Worm (Caenorhabditis elegans) whole organism, early embryonic: Measurements from ENCODE around the gene nac-3.

Experiments
- B0310.2 ChIP-seq: sonication (generic microtip); optimal IDR thresholded peaks from 2 replicates; lab custom pipeline; 2016; ENCODE audit warnings: mild to moderate bottlenecking, missing genetic modification characterization, missing compliant biosample characterization
- F13C5.2 ChIP-seq: sonication (generic microtip); optimal IDR thresholded peaks from 2 replicates; lab custom pipeline; 2017; ENCODE audit warnings: mild to moderate bottlenecking, missing genetic modification characterization, inconsistent platforms, missing compliant biosample characterization
- aly-1 ChIP-seq: sonication (generic microtip); optimal IDR thresholded peaks from 2 replicates; lab custom pipeline; 2016; ENCODE audit warnings: missing genetic modification characterization, missing compliant biosample characterization
- ama-1 ChIP-seq: fragments of 150-350 bp; optimal IDR thresholded peaks from 2 replicates; lab custom pipeline; 2014
- ceh-13 ChIP-seq: fragments of 200-800 bp; sonication (Bioruptor generic); optimal IDR thresholded peaks from 2 replicates; lab custom pipeline; 2018; ENCODE audit warnings: mild to moderate bottlenecking, missing genetic modification characterization, missing compliant biosample characterization
- ceh-36 ChIP-seq: sonication (generic microtip); optimal IDR thresholded peaks from 2 replicates; lab custom pipeline; 2016; ENCODE audit warnings: missing genetic modification characterization, inconsistent platforms, missing compliant biosample characterization
- ets-7 ChIP-seq: sonication (generic microtip); optimal IDR thresholded peaks from 2 replicates; lab custom pipeline; 2016; ENCODE audit warnings: missing genotype, missing genetic modification characterization, missing compliant biosample characterization
- flt-1 ChIP-seq: fragments of 200-800 bp; sonication (Bioruptor generic); IDR thresholded peaks from 2 replicates; pipeline ENCODE4 v1.3.6; 2022; ENCODE audit warnings: missing genetic modification characterization, missing compliant biosample characterization
- hmbx-1 ChIP-seq: sonication (generic microtip); optimal IDR thresholded peaks from 2 replicates; lab custom pipeline; 2016; ENCODE audit warnings: mild to moderate bottlenecking, missing genetic modification characterization, missing compliant biosample characterization
- hmg-4 ChIP-seq: fragments of 200-800 bp; sonication (Bioruptor generic); optimal IDR thresholded peaks from 2 replicates; lab custom pipeline; 2018; ENCODE audit warnings: mild to moderate bottlenecking, missing genetic modification characterization, missing compliant biosample characterization
- hnd-1 ChIP-seq: sonication (generic microtip); optimal IDR thresholded peaks from 2 replicates; lab custom pipeline; 2016; ENCODE audit warnings: missing genetic modification characterization, missing compliant biosample characterization
- pes-1 ChIP-seq: fragments of 200-800 bp; sonication (Bioruptor generic); IDR thresholded peaks from 2 replicates; pipeline ENCODE4 v1.3.6; 2022; ENCODE audit warnings: missing genetic modification reagents, missing genetic modification characterization, missing compliant biosample characterization
- scrt-1 ChIP-seq: fragments of 200-800 bp; sonication (Bioruptor generic); IDR thresholded peaks from 2 replicates; pipeline ENCODE4 v1.3.6; 2022; ENCODE audit warnings: missing genetic modification characterization, missing compliant biosample characterization
- sea-1 ChIP-seq: fragments of 200-800 bp; sonication (Bioruptor generic); conservative IDR thresholded peaks from 2 replicates; pipeline ENCODE4 v1.3.6; 2022; ENCODE audit warnings: missing genetic modification characterization, missing compliant biosample characterization
- tbx-11 ChIP-seq: fragments of 200-800 bp; sonication (Bioruptor generic); IDR thresholded peaks from 2 replicates; pipeline ENCODE4 v1.3.6; 2022; ENCODE audit warnings: missing genetic modification characterization, missing compliant biosample characterization
- tbx-37 ChIP-seq: fragments of 200-800 bp; sonication (Bioruptor generic); conservative IDR thresholded peaks from 2 replicates; pipeline ENCODE4 v1.3.6; 2022; ENCODE audit warnings: missing genetic modification reagents, missing genetic modification characterization, missing compliant biosample characterization
- tra-4 ChIP-seq: sonication (generic microtip); optimal IDR thresholded peaks from 2 replicates; lab custom pipeline; 2017; ENCODE audit warnings: missing genetic modification characterization, missing compliant biosample characterization

The nac-3 gene

DNA sequence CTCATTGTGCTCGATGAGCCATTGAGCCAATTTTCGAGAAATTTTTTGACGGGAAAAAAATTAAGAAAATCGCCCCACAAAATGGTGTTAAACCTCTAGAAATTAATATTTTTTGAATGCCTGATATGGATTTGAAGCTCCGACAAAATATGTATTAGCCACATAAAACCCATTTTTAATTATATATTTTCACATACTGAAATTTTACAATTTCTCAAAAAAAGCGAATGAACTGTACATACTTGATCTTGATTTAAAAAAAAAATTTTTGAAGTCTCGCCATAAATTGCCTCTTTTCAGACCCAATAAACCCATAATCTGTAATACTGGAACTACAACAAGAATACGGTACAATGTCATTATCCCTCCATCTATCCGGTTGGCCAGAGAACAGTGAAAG, at the start of gene nac-3:
nac-3 (plus strand) TSS at position 301 of the 400 bp plus-strand sequence.
- no peak for TF ChIP-seq tbx-37 (GFP tag; lab: Robert Waterston, UW)
- TF ChIP-seq sea-1 (GFP tag; lab: Robert Waterston, UW) = no peak
- TF ChIP-seq tbx-11 (GFP tag; lab: Robert Waterston, UW) = no peak

DNA sequence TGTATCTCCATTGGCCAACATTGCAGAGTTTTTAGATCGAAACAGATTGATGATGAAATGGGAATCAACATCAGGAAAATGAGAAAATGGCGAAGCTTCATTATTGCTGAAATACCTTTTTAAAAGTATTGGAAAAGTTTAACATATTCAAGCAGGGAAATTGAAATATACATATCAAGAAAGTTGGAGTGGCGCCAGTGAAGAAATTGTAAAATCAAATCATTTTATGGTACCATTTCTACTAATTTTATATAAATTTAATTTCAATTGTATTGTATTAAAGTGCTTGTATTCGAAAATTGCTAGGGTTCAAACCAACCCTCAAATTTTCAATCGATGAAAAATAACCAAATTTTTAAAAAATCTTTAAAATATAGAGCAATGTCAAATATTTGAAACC, 46.2 kb upstream of the nac-3 start, which contains the start of gene srt-55:
srt-55 (minus strand) TSS at position 101 of the 400 bp plus-strand sequence.
- TF ChIP-seq hnd-1 (tag; lab: Kevin White, UChicago) (no peak), hmg-4 (GFP tag; lab: Kevin White, UChicago) (no peak), F13C5.2 (no peak), flt-1 (GFP tag; lab: Robert Waterston, UW) (no peak), tra-4 (tag; lab: Kevin White, UChicago) (no peak), tbx-37 (GFP tag; lab: Robert Waterston, UW) (no peak)

- TF ChIP-seq ceh-36 (tag; lab: Kevin White, UChicago) (no peak), tbx-11 (GFP tag; lab: Robert Waterston, UW) (no peak), F13C5.2 (no peak), hmg-4 (GFP tag; lab: Kevin White, UChicago) (no peak), hmbx-1 (no peak), flt-1 (GFP tag; lab: Robert Waterston, UW) (no peak), ceh-13 (GFP tag; lab: Kevin White, UChicago) (no peak), tra-4 (tag; lab: Kevin White, UChicago) (no peak), hnd-1 (tag; lab: Kevin White, UChicago) (no peak), tbx-37 (GFP tag; lab: Robert Waterston, UW) (no peak), pes-1 (GFP tag; lab: Robert Waterston, UW) (no peak), aly-1 (no peak)
These were observed 43.6 kb upstream of the nac-3 start, which contains the start of gene T16H12.9 for ce11 chrIII:10108995-10109394. TSS of gene T16H12.9 (plus strand) at chrIII:10109295.

ce11 chrIII:10112958-10113357, 39.6 kb upstream of the nac-3 start, which contains the start of gene vps-29:
TSS of gene vps-29 (minus strand) at chrIII:10113058.
- no peak for TF ChIP-seq scrt-1 (GFP tag; lab: Robert Waterston, UW)
- no peak for TF ChIP-seq sea-1 (GFP tag; lab: Robert Waterston, UW)
- TF ChIP-seq F13C5.2 = no peak
- no peak for TF ChIP-seq tbx-37 (GFP tag; lab: Robert Waterston, UW)
- no peak for TF ChIP-seq hmbx-1
- TF ChIP-seq flt-1 (GFP tag; lab: Robert Waterston, UW) = no peak
- no peak for TF ChIP-seq ets-7
- no peak for TF ChIP-seq B0310.2
- no peak for TF ChIP-seq aly-1
- TF ChIP-seq hmg-4 (GFP tag; lab: Kevin White, UChicago) = no peak
- no peak for TF ChIP-seq pes-1 (GFP tag; lab: Robert Waterston, UW)
- no peak for TF ChIP-seq tbx-11 (GFP tag; lab: Robert Waterston, UW)
- no peak for TF ChIP-seq tra-4 (tag; lab: Kevin White, UChicago)
- no peak for TF ChIP-seq ama-1 (lab: Kevin White, UChicago)
- no peak for TF ChIP-seq ceh-13 (GFP tag; lab: Kevin White, UChicago)
- TF ChIP-seq hnd-1 (tag; lab: Kevin White, UChicago) = no peak
- no peak for TF ChIP-seq ceh-36 (tag; lab: Kevin White, UChicago)

ce11 chrIII:10114662-10115061, 37.9 kb upstream of the nac-3 start, which contains the start of the genes ZK1128.1 and mett-10:
TSS of gene ZK1128.1 (minus strand) at chrIII:10114760.
TSS of gene mett-10 (plus strand) at chrIII:10115036.
- no peak for TF ChIP-seq aly-1
- no peak for TF ChIP-seq ets-7
- TF ChIP-seq hmg-4 (GFP tag; lab: Kevin White, UChicago) = no peak
- no peak for TF ChIP-seq hnd-1 (tag; lab: Kevin White, UChicago)
- no peak for TF ChIP-seq F13C5.2
- TF ChIP-seq B0310.2 = no peak
- TF ChIP-seq tbx-11 (GFP tag; lab: Robert Waterston, UW) = no peak
- no peak for TF ChIP-seq ceh-36 (tag; lab: Kevin White, UChicago)
- no peak for TF ChIP-seq ceh-13 (GFP tag; lab: Kevin White, UChicago)
- TF ChIP-seq tra-4 (tag; lab: Kevin White, UChicago) = no peak
- TF ChIP-seq scrt-1 (GFP tag; lab: Robert Waterston, UW) = no peak
- no peak for TF ChIP-seq pes-1 (GFP tag; lab: Robert Waterston, UW)

- no peak for TF ChIP-seq flt-1 (GFP tag; lab: Robert Waterston, UW)
- TF ChIP-seq tbx-37 (GFP tag; lab: Robert Waterston, UW) = no peak
- no peak for TF ChIP-seq hmg-4 (GFP tag; lab: Kevin White, UChicago)
- no peak for TF ChIP-seq hmbx-1
- TF ChIP-seq ceh-13 (GFP tag; lab: Kevin White, UChicago) = no peak
- no peak for TF ChIP-seq ets-7
- no peak for TF ChIP-seq ama-1 (lab: Kevin White, UChicago)
- no peak for TF ChIP-seq aly-1
- TF ChIP-seq sea-1 (GFP tag; lab: Robert Waterston, UW) = no peak
- TF ChIP-seq tbx-11 (GFP tag; lab: Robert Waterston, UW) = no peak
- TF ChIP-seq B0310.2 = no peak
- no peak for TF ChIP-seq F13C5.2
- no peak for TF ChIP-seq pes-1 (GFP tag; lab: Robert Waterston, UW)
- TF ChIP-seq ceh-36 (tag; lab: Kevin White, UChicago) = no peak
- TF ChIP-seq scrt-1 (GFP tag; lab: Robert Waterston, UW) = no peak
- TF ChIP-seq tra-4 (tag; lab: Kevin White, UChicago) = no peak
- TF ChIP-seq hnd-1 (tag; lab: Kevin White, UChicago) = no peak
These were observed 33.8 kb upstream of the nac-3 start, which contains the start of gene ZK1128.3 for ce11 chrIII:10118818-10119217. TSS of gene ZK1128.3 (minus strand) at chrIII:10118918.

DNA sequence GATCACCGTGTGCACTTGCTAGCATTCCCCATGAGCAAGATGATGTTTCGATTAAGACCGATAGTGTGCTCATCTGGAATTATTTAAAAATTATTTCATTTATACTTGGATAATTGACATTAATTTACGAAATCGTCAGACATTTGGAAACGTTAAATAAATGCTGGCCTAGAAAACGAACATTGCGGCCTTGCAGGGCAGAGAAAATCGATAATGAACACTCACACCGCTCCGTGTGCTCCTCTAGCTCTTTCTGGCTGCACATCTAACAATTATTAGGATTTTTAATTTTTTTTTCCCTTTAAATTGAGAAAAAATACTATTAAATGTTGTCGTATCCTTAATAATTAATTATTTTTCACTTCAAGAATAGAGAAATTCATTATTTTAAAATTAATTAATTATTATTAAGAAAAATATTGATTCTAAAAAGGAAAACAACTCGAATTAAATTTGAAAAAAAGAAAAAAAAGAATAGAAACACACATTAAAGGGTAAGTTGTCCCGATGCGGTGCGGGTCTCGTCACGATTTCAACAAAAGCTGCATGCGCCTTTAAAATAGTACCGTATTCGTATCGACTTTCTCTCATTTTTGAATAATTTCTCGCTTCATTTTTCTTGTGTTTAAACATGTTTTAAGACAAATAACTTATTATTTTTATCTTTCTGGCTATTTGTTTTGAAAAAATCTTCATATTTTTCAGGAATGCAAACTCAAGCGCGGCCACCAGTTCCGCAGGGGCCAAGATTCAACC, 32.3 kb upstream of the nac-3 start, which contains the start of the genes gtf-2H3 and ham-3:
gtf-2H3 (minus strand) TSS at position 73 of the 756 bp plus-strand sequence.
ham-3 (plus strand) TSS at position 706 of the 756 bp plus-strand sequence.
- TF ChIP-seq flt-1 (GFP tag; lab: Robert Waterston, UW) (no peak), pes-1 (GFP tag; lab: Robert Waterston, UW) (0 out of 2 replicates have a peak, but pooled peaks have one; percentile 48)
